Worm (Caenorhabditis elegans): ENCODE data around the gene cnx-1.

Gene cnx-1

ce11 chrIII:9802045-9802444 lies 14.9 kb downstream of the cnx-1 start:
- TF ChIP-seq him-1 (tag; optimal IDR thresholded peaks at IDR 0.05) (peak; percentile 73), B0035.1 (tag; optimal IDR thresholded peaks at IDR 0.05) (no peak), nfyb-1 (GFP tag; IDR thresholded peaks at IDR 0.05) (no peak), F23B12.7 (tag; optimal IDR thresholded peaks at IDR 0.05; ENCODE audit: insufficient read depth) (no peak), ztf-28 (GFP tag; IDR thresholded peaks at IDR 0.05) (no peak), F49E8.2 (tag; optimal IDR thresholded peaks at IDR 0.05; ENCODE audit: insufficient read depth) (peak; percentile 9), Y95B8A.8 (GFP tag; IDR thresholded peaks at IDR 0.05) (0 out of 2 replicates have a peak, but pooled peaks have one; percentile 67), dox-1 (GFP tag; IDR thresholded peaks at IDR 0.05) (0 out of 2 replicates have a peak, but pooled peaks have one; percentile 29), K12H6.12 (tag; optimal IDR thresholded peaks at IDR 0.05) (no peak), rcor-1 (GFP tag; IDR thresholded peaks at IDR 0.05) (no peak), hrde-1 (tag; optimal IDR thresholded peaks at IDR 0.05; ENCODE audit: borderline replicate concordance) (peak; percentile 2), unc-130 (GFP tag; optimal IDR thresholded peaks at IDR 0.05) (no peak), Y79H2A.3 (GFP tag; conservative IDR thresholded peaks at IDR 0.05) (0 out of 2 replicates have a peak, but pooled peaks have one; percentile 21), athp-1 (tag; optimal IDR thresholded peaks at IDR 0.05) (peak; percentile 4), C06A6.2 (GFP tag; conservative IDR thresholded peaks at IDR 0.05) (no peak), lin-26 (GFP tag; IDR thresholded peaks at IDR 0.05) (peak; percentile 51), hsf-1 (GFP tag; IDR thresholded peaks at IDR 0.05) (peak; percentile 53; the same call in 1 of the 2 replicates), unc-62 (GFP tag; optimal IDR thresholded peaks at IDR 0.05) (no peak)

- TF ChIP-seq lin-54 (GFP tag; optimal IDR thresholded peaks at IDR 0.05) = peak; percentile 26
- no peak for TF ChIP-seq hmg-20 (GFP tag; IDR thresholded peaks at IDR 0.05)
- peak; percentile 24 for TF ChIP-seq snpc-3.4 (tag; optimal IDR thresholded peaks at IDR 0.05)
- peak; percentile 44; the same call in 1 of the 2 replicates for TF ChIP-seq madf-6 (GFP tag; IDR thresholded peaks at IDR 0.05)
- TF ChIP-seq T26A5.8 (tag; optimal IDR thresholded peaks at IDR 0.05) = no peak
- TF ChIP-seq atf-7 (tag; optimal IDR thresholded peaks at IDR 0.05) = no peak
- no peak for TF ChIP-seq Y53G8AR.9 (GFP tag; conservative IDR thresholded peaks at IDR 0.05)
- TF ChIP-seq die-1 (tag; optimal IDR thresholded peaks at IDR 0.05) = no peak
- TF ChIP-seq nhr-80 (tag; optimal IDR thresholded peaks at IDR 0.05) = no peak
- no peak for TF ChIP-seq ztf-3 (GFP tag; optimal IDR thresholded peaks at IDR 0.05)
- peak; percentile 49 for TF ChIP-seq lsl-1 (GFP tag; optimal IDR thresholded peaks at IDR 0.05)
- no peak for TF ChIP-seq zfh-2 (GFP tag; conservative IDR thresholded peaks at IDR 0.05)
- TF ChIP-seq cebp-2 (GFP tag; IDR thresholded peaks at IDR 0.05) = no peak
- no peak for TF ChIP-seq F55B11.4 (tag; optimal IDR thresholded peaks at IDR 0.05; ENCODE audit: borderline replicate concordance, insufficient read depth)
- no peak for TF ChIP-seq let-607 (tag; optimal IDR thresholded peaks at IDR 0.05)
- 0 out of 2 replicates have a peak, but pooled peaks have one; percentile 8 for TF ChIP-seq D2030.7 (GFP tag; IDR thresholded peaks at IDR 0.05)
- no peak for TF ChIP-seq nhr-27 (tag; optimal IDR thresholded peaks at IDR 0.05)
- no peak for TF ChIP-seq aptf-2 (GFP tag; conservative IDR thresholded peaks at IDR 0.05)
- TF ChIP-seq hrde-1 (tag; optimal IDR thresholded peaks at IDR 0.05; ENCODE audit: borderline replicate concordance) = peak; percentile 16
- TF ChIP-seq nhr-120 (GFP tag; IDR thresholded peaks at IDR 0.05) = no peak
- no peak for TF ChIP-seq C17E4.6 (GFP tag; IDR thresholded peaks at IDR 0.05)
- no peak for TF ChIP-seq F10E7.11 (tag; optimal IDR thresholded peaks at IDR 0.05)
- no peak for TF ChIP-seq mel-28 (tag; optimal IDR thresholded peaks at IDR 0.05; ENCODE audit: borderline replicate concordance)
- TF ChIP-seq attf-6 (GFP tag; IDR thresholded peaks at IDR 0.05) = no peak
- TF ChIP-seq F57C9.4 (tag; optimal IDR thresholded peaks at IDR 0.05) = no peak
- no peak for TF ChIP-seq tlf-1 (GFP tag; optimal IDR thresholded peaks at IDR 0.05)
- no peak for TF ChIP-seq B0035.1 (tag; optimal IDR thresholded peaks at IDR 0.05)
- no peak for TF ChIP-seq attf-3 (GFP tag; conservative IDR thresholded peaks at IDR 0.05)
- TF ChIP-seq hlh-12 (tag; optimal IDR thresholded peaks at IDR 0.05) = no peak
- no peak for TF ChIP-seq efl-1 (GFP tag; optimal IDR thresholded peaks at IDR 0.05)
- no peak for TF ChIP-seq ceh-100 (GFP tag; IDR thresholded peaks at IDR 0.05)
Measured at ce11 chrIII:9798478-9799157, 18.3 kb downstream of the cnx-1 start, which contains the start of gene ZK632.2. Gene ZK632.2, plus strand, starts transcription at chrIII:9799107.

All from whole organism, young adult.